Fruit fly (Drosophila melanogaster): ENCODE results near the gene CG12105.

Gene CG12105

dm6 chr3L:1591692-1592371 lies 23.8 kb downstream of the CG12105 start (continued):
- TF ChIP-seq dmrt99B (tag; optimal IDR thresholded peaks at IDR 0.05) (no peak), CG31388 (GFP tag; optimal IDR thresholded peaks at IDR 0.05) (peak; percentile 16), sob (GFP tag; IDR thresholded peaks at IDR 0.05) (peak; percentile 84; the same call in 1 of the 2 replicates), CG6272 (GFP tag; IDR thresholded peaks at IDR 0.05) (no peak), Jarid2 (GFP tag; optimal IDR thresholded peaks at IDR 0.05) (peak; percentile 69), Pdp1 (GFP tag; optimal IDR thresholded peaks at IDR 0.05) (peak in 1 of 2 experiments; percentile 23), luna (GFP tag; optimal IDR thresholded peaks at IDR 0.05) (peak; percentile 66), seq (GFP tag; IDR thresholded peaks at IDR 0.05) (peak; percentile 71; the same call in 1 of the 2 replicates), PHDP (tag; optimal IDR thresholded peaks at IDR 0.05) (peak; percentile 87), fu2 (GFP tag; optimal IDR thresholded peaks at IDR 0.05) (peak; percentile 38), Doc2 (GFP tag; IDR thresholded peaks at IDR 0.05) (no peak), CG18476 (GFP tag; optimal IDR thresholded peaks at IDR 0.05) (peak; percentile 60), kay (GFP tag; optimal IDR thresholded peaks at IDR 0.05) (peak; percentile 30), Vsx1 (GFP tag; optimal IDR thresholded peaks at IDR 0.05) (peak; percentile 76), CG43689 (GFP tag; IDR thresholded peaks at IDR 0.05) (no peak), grau (tag; optimal IDR thresholded peaks at IDR 0.05) (peak; percentile 53), gro (GFP tag; optimal IDR thresholded peaks at IDR 0.05) (no peak), CG10462 (GFP tag; optimal IDR thresholded peaks at IDR 0.05) (no peak), gsb-n (tag; optimal IDR thresholded peaks at IDR 0.05) (no peak), slbo (GFP tag; IDR thresholded peaks at IDR 0.05) (peak; percentile 33), CG1602 (GFP tag; optimal IDR thresholded peaks at IDR 0.05) (no peak), D19B (GFP tag; optimal IDR thresholded peaks at IDR 0.05) (no peak), crp (GFP tag; optimal IDR thresholded peaks at IDR 0.05) (no peak), CG17912 (GFP tag; optimal IDR thresholded peaks at IDR 0.05) (peak; percentile 7), gem (tag; optimal IDR thresholded peaks at IDR 0.05) (no peak), CG4617 (GFP tag; optimal IDR thresholded peaks at IDR 0.05; ENCODE audit: borderline replicate concordance) (no peak), CG15514 (GFP tag; optimal IDR thresholded peaks at IDR 0.05) (peak; percentile 92), run (tag; optimal IDR thresholded peaks at IDR 0.05) (peak; percentile 13), ems (GFP tag; optimal IDR thresholded peaks at IDR 0.05) (peak; percentile 66), fd3F (GFP tag; optimal IDR thresholded peaks at IDR 0.05) (peak; percentile 75), aop (GFP tag; IDR thresholded peaks at IDR 0.05) (no peak), bigmax (GFP tag; optimal IDR thresholded peaks at IDR 0.05) (peak; percentile 65), CG7786 (GFP tag; optimal IDR thresholded peaks at IDR 0.05) (peak; percentile 38), CG31365 (tag; optimal IDR thresholded peaks at IDR 0.05) (peak; percentile 79), gsb (GFP tag; IDR thresholded peaks at IDR 0.05) (peak; percentile 52; the same call in 1 of the 2 replicates), ash1 (GFP tag; optimal IDR thresholded peaks at IDR 0.05) (peak; percentile 79), Asciz (GFP tag; optimal IDR thresholded peaks at IDR 0.05) (peak; percentile 80), CG7556 (GFP tag; optimal IDR thresholded peaks at IDR 0.05) (peak; percentile 65), CG11093 (GFP tag; IDR thresholded peaks at IDR 0.05) (no peak), CG12299 (tag; optimal IDR thresholded peaks at IDR 0.05) (peak; percentile 79), amos (GFP tag; IDR thresholded peaks at IDR 0.05; ENCODE audit: partially characterized antibody) (no peak), disco-r (GFP tag; optimal IDR thresholded peaks at IDR 0.05) (no peak), chn (GFP tag; optimal IDR thresholded peaks at IDR 0.05) (no peak), CG32767 (GFP tag; IDR thresholded peaks at IDR 0.05) (peak; percentile 39; the same call in 1 of the 2 replicates), vnd (GFP tag; IDR thresholded peaks at IDR 0.05; ENCODE audit: partially characterized antibody) (no peak), yki (optimal IDR thresholded peaks at IDR 0.05) (no peak), Trl (optimal IDR thresholded peaks at IDR 0.05) (no peak), Trl (GFP tag; optimal IDR thresholded peaks at IDR 0.05) (peak; percentile 73), CG4360 (GFP tag; IDR thresholded peaks at IDR 0.05) (no peak), Eip74EF (GFP tag; optimal IDR thresholded peaks at IDR 0.05) (peak in 1 of 2 experiments; percentile 46)
